Worm (Caenorhabditis elegans): Measurements from ENCODE around the gene Y97E10AR.2.

DNA sequence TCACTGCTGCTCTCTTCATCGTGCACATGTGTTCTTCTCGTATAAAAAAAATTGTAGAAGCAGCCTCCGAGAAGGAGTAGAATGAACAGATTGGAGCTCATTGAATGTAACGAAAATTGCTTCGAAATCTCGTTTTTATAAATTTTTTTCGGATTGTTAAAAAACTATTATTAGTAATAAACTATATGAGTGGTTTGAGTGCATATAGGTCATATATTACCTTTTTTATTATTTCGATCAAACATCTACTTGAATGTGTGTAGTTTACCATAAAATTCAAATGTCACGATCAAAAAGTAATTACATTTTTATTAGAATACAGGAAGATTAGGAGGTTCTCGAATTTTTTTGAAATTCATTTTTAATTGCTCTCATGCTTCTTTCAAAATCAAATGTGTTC, 43.1 kb upstream of the Y97E10AR.2 start, which contains the start of gene clec-216:
- TF ChIP-seq sdz-12 (GFP tag; optimal IDR thresholded peaks at IDR 0.05) = no peak
- no peak for TF ChIP-seq dmd-8 (GFP tag; IDR thresholded peaks at IDR 0.05)

Data from whole organism, L4 larva.